Worm (Caenorhabditis elegans) whole organism, late embryonic: ENCODE data around the gene B0303.14.

Experiments used
- C08G9.2 ChIP-seq: sonication (generic microtip); optimal IDR thresholded peaks from 2 replicates; lab custom pipeline; 2016; ENCODE audit warnings: mild to moderate bottlenecking, missing genetic modification characterization, moderate library complexity, missing compliant biosample characterization
- C38D4.7 ChIP-seq: fragments of 200-800 bp; sonication (Bioruptor generic); optimal IDR thresholded peaks from 2 replicates; lab custom pipeline; 2018; ENCODE audit warnings: mild to moderate bottlenecking, missing genetic modification characterization, moderate library complexity, missing compliant biosample characterization
- F13H6.1 ChIP-seq: sonication (generic microtip); optimal IDR thresholded peaks from 2 replicates; lab custom pipeline; 2016; ENCODE audit warnings: missing genetic modification characterization, missing compliant biosample characterization
- T23F11.4 ChIP-seq: fragments of 200-800 bp; sonication (Bioruptor generic); optimal IDR thresholded peaks from 2 replicates; lab custom pipeline; 2018; ENCODE audit warnings: mild to moderate bottlenecking, missing genetic modification characterization, missing compliant biosample characterization
- Y22D7AL.16 ChIP-seq: sonication (generic microtip); optimal IDR thresholded peaks from 2 replicates; lab custom pipeline; 2016; ENCODE audit warnings: missing genetic modification characterization, missing compliant biosample characterization
- ama-1 ChIP-seq: fragments of 150-350 bp; optimal IDR thresholded peaks from 2 replicates; lab custom pipeline; 2014
- ceh-14 ChIP-seq: sonication (generic microtip); optimal IDR thresholded peaks from 2 replicates; lab custom pipeline; 2016; ENCODE audit warnings: missing genotype, missing genetic modification characterization, missing compliant biosample characterization
- ceh-18 ChIP-seq: sonication (generic microtip); optimal IDR thresholded peaks from 2 replicates; lab custom pipeline; 2016; ENCODE audit warnings: missing genetic modification characterization, missing compliant biosample characterization
- ceh-19 ChIP-seq: fragments of 200-800 bp; sonication (Bioruptor generic); optimal IDR thresholded peaks from 2 replicates; lab custom pipeline; 2018; ENCODE audit warnings: mild to moderate bottlenecking, missing genetic modification characterization, missing compliant biosample characterization
- ceh-31 ChIP-seq: sonication (generic microtip); optimal IDR thresholded peaks from 2 replicates; lab custom pipeline; 2016; ENCODE audit warnings: missing genetic modification characterization, missing compliant biosample characterization
- ceh-45 ChIP-seq: fragments of 200-800 bp; sonication (Bioruptor generic); IDR thresholded peaks from 2 replicates; pipeline ENCODE4 v1.3.6; 2022; ENCODE audit warnings: missing genetic modification reagents, missing genetic modification characterization, missing compliant biosample characterization
- ceh-48 ChIP-seq: sonication (generic microtip); optimal IDR thresholded peaks from 2 replicates; lab custom pipeline; 2016; ENCODE audit warnings: missing genetic modification characterization, inconsistent platforms, missing compliant biosample characterization
- ceh-6 ChIP-seq: fragments of 200-800 bp; sonication (Bioruptor generic); optimal IDR thresholded peaks from 2 replicates; lab custom pipeline; 2018; ENCODE audit warnings: mild to moderate bottlenecking, missing genetic modification characterization, missing compliant biosample characterization
- dmd-4 ChIP-seq: sonication (generic microtip); optimal IDR thresholded peaks from 2 replicates; lab custom pipeline; 2016; ENCODE audit warnings: borderline replicate concordance, missing genetic modification characterization, missing compliant biosample characterization
- dve-1 ChIP-seq: sonication (generic microtip); optimal IDR thresholded peaks from 2 replicates; lab custom pipeline; 2017; ENCODE audit warnings: antibody characterized with exemption, mild to moderate bottlenecking, missing genetic modification characterization, missing compliant biosample characterization
- elt-2 ChIP-seq: sonication (generic microtip); optimal IDR thresholded peaks from 2 replicates; lab custom pipeline; 2016; ENCODE audit warnings: missing genetic modification reagents, missing genetic modification characterization, missing compliant biosample characterization
- elt-4 ChIP-seq: sonication (generic microtip); optimal IDR thresholded peaks from 2 replicates; lab custom pipeline; 2016; ENCODE audit warnings: missing genetic modification characterization, missing compliant biosample characterization
- fax-1 ChIP-seq: sonication (generic microtip); optimal IDR thresholded peaks from 2 replicates; lab custom pipeline; 2016; ENCODE audit warnings: missing genotype, missing genetic modification characterization, missing compliant biosample characterization
- fkh-10 ChIP-seq: fragments of 150-350 bp; optimal IDR thresholded peaks from 2 replicates; lab custom pipeline; 2014; ENCODE audit warnings: missing biosample characterization, missing genetic modification reagents, missing genetic modification characterization
- gmeb-2 ChIP-seq: sonication (generic microtip); optimal IDR thresholded peaks from 2 replicates; lab custom pipeline; 2016; ENCODE audit warnings: missing genetic modification characterization, inconsistent platforms, missing compliant biosample characterization
- hlh-30 ChIP-seq: sonication (generic microtip); optimal IDR thresholded peaks from 2 replicates; lab custom pipeline; 2017; ENCODE audit warnings: antibody characterized with exemption, missing genetic modification characterization, missing compliant biosample characterization; ENCODE audit not compliant: insufficient read depth
- lim-6 ChIP-seq: sonication (generic microtip); optimal IDR thresholded peaks from 2 replicates; lab custom pipeline; 2016; ENCODE audit warnings: missing genetic modification characterization, missing compliant biosample characterization
- lin-11 ChIP-seq: fragments of 200-800 bp; sonication (Bioruptor generic); optimal IDR thresholded peaks from 2 replicates; lab custom pipeline; 2018; ENCODE audit warnings: mild to moderate bottlenecking, missing genetic modification characterization, missing compliant biosample characterization
- madf-2 ChIP-seq: sonication (generic microtip); optimal IDR thresholded peaks from 2 replicates; lab custom pipeline; 2017; ENCODE audit warnings: missing genetic modification characterization, missing compliant biosample characterization
- nfya-1 ChIP-seq: sonication (generic microtip); optimal IDR thresholded peaks from 2 replicates; lab custom pipeline; 2017; ENCODE audit warnings: missing genetic modification characterization, mild to moderate bottlenecking, missing compliant biosample characterization, antibody characterized with exemption, moderate library complexity
- nhr-11 ChIP-seq: fragments of 150-350 bp; optimal IDR thresholded peaks from 2 replicates; lab custom pipeline; 2014; ENCODE audit warnings: missing biosample characterization, missing genetic modification characterization
- npax-4 ChIP-seq: sonication (generic microtip); optimal IDR thresholded peaks from 2 replicates; lab custom pipeline; 2016; ENCODE audit warnings: missing genetic modification characterization, missing compliant biosample characterization
- pag-3 ChIP-seq: sonication (generic microtip); optimal IDR thresholded peaks from 2 replicates; lab custom pipeline; 2016; ENCODE audit warnings: missing compliant biosample characterization, missing genetic modification characterization, borderline replicate concordance
- pax-1 ChIP-seq: fragments of 150-350 bp; optimal IDR thresholded peaks from 2 replicates; lab custom pipeline; 2014; ENCODE audit warnings: missing biosample characterization, missing genetic modification characterization
- pha-2 ChIP-seq: sonication (generic microtip); optimal IDR thresholded peaks from 2 replicates; lab custom pipeline; 2017; ENCODE audit warnings: mild to moderate bottlenecking, missing genetic modification characterization, missing compliant biosample characterization
- sdc-2 ChIP-seq: sonication (generic microtip); optimal IDR thresholded peaks from 2 replicates; lab custom pipeline; 2016; ENCODE audit warnings: missing genotype, missing genetic modification characterization, missing compliant biosample characterization
- sox-2 ChIP-seq: fragments of 200-800 bp; sonication (Bioruptor generic); IDR thresholded peaks from 2 replicates; pipeline ENCODE4 v1.3.6; 2022; ENCODE audit warnings: missing genetic modification reagents, missing genetic modification characterization, missing compliant biosample characterization
- tbx-7 ChIP-seq: sonication (generic microtip); optimal IDR thresholded peaks from 2 replicates; lab custom pipeline; 2016; ENCODE audit warnings: missing genotype, missing genetic modification characterization, missing compliant biosample characterization
- ttx-3 ChIP-seq: sonication (generic microtip); optimal IDR thresholded peaks from 2 replicates; lab custom pipeline; 2016; ENCODE audit warnings: missing genetic modification reagents, missing genetic modification characterization, missing compliant biosample characterization
- unc-3 ChIP-seq, 2 experiments: fragments of 200-800 bp in 1 of 2; sonication (Bioruptor generic) in 1 of 2; sonication (generic microtip) in 1 of 2; conservative IDR thresholded peaks in 1 of 2; optimal IDR thresholded peaks in 1 of 2; 2 replicates each; pipeline versions ENCODE4 v1.3.6 to Lab custom; 2016 to 2022; ENCODE audit warnings: missing compliant biosample characterization in 2 of 2, missing genetic modification characterization in 2 of 2, missing genetic modification reagents in 1 of 2
- unc-55 ChIP-seq: sonication (generic microtip); optimal IDR thresholded peaks from 2 replicates; lab custom pipeline; 2017; ENCODE audit warnings: missing biosample characterization, missing genetic modification reagents, missing genetic modification characterization
- unc-86 ChIP-seq: sonication (generic microtip); optimal IDR thresholded peaks from 2 replicates; lab custom pipeline; 2016; ENCODE audit warnings: missing genetic modification characterization, missing compliant biosample characterization

The B0303.14 gene

ce11 chrIII:8697268-8697907 lies 18.6 kb downstream of the B0303.14 start:
- TF ChIP-seq ceh-19 (GFP tag; lab: Kevin White, UChicago) (no peak), gmeb-2 (no peak), F13H6.1 (no peak)
- TF ChIP-seq, all 69 proteins: peak for 0

DNA sequence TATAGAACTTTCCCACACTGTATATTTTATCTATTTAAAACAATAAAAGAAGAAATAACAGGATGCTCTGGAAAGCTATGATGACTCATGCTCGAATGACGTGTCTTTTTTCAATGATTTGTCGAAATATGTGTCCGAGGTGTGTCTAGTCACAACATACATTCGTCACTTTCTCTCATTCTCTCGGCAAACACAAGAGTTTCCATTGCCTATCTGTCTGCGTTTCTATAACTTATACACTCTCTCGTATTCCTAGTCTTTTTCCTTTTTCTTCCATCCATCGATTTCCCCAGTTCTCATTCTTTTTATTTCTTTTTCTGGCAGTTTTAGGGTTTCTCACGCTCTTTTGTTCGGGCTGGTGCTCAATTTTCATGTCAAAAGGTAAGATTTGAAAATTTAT lies 19.3 kb downstream of the B0303.14 start:
- no peak for TF ChIP-seq ceh-6
- peak; percentile 22 for TF ChIP-seq nfya-1 (tag; lab: Kevin White, UChicago)
- TF ChIP-seq ceh-48 (tag; lab: Kevin White, UChicago): peak; percentile 15

DNA sequence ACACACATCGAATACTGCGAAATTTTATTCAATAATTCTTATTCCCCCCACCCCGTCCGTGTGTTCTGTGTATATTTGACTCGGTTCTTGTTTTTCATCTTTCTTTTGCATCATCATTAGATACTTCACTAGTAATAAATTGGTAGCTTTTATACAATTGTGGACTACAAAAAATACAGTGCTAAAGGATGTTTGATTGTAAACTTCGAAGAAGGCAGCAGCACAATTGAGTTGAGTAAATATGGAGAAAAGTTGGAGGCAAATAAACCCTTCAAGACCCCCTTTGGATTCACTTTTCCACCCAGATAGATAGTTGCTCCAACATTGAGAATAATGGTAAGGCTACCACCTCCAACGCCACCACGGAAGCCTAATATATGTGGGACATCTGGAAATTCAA lies 22.7 kb downstream of the B0303.14 start, which contains the start of gene B0303.7:
B0303.7 (plus strand) TSS at position 301 of the 400 bp plus-strand sequence.
- TF ChIP-seq elt-2 (tag; lab: Kevin White, UChicago) (no peak), lin-11 (tag; lab: Kevin White, UChicago) (no peak), unc-3 (GFP tag; conservative IDR thresholded peaks at IDR 0.05; lab: Robert Waterston, UW) (no peak), unc-3 (tag; optimal IDR thresholded peaks at IDR 0.05; lab: Kevin White, UChicago) (no peak), unc-55 (no peak), dve-1 (tag; lab: Kevin White, UChicago) (no peak), ceh-48 (tag; lab: Kevin White, UChicago) (no peak), hlh-30 (tag; lab: Kevin White, UChicago) (no peak), ttx-3 (tag; lab: Kevin White, UChicago) (no peak), F13H6.1 (no peak), ceh-18 (no peak), C08G9.2 (tag; lab: Kevin White, UChicago) (no peak), elt-4 (tag; lab: Kevin White, UChicago) (no peak), ama-1 (lab: Kevin White, UChicago) (no peak), sox-2 (GFP tag; lab: Robert Waterston, UW) (no peak), pha-2 (tag; lab: Kevin White, UChicago) (no peak), lim-6 (tag; lab: Kevin White, UChicago) (no peak)

ce11 chrIII:8689655-8690054 lies 26.3 kb downstream of the B0303.14 start, which contains the start of gene B0303.4:
TSS of gene B0303.4 (plus strand) at chrIII:8689850.
- no peak for TF ChIP-seq T23F11.4
- TF ChIP-seq ceh-31: peak; percentile 37
- peak; percentile 35 for TF ChIP-seq nfya-1 (tag; lab: Kevin White, UChicago)
- TF ChIP-seq madf-2 (tag; lab: Kevin White, UChicago): no peak
- TF ChIP-seq ceh-48 (tag; lab: Kevin White, UChicago): peak; percentile 68
- peak; percentile 5 for TF ChIP-seq ceh-14 (tag; lab: Kevin White, UChicago)
- TF ChIP-seq, all 69 proteins: peak for 4

- TF ChIP-seq ceh-18 (no peak), fax-1 (no peak), Y22D7AL.16 (tag; lab: Kevin White, UChicago) (no peak), unc-86 (no peak), sdc-2 (tag; lab: Kevin White, UChicago) (no peak), pha-2 (tag; lab: Kevin White, UChicago) (no peak), tbx-7 (tag; lab: Kevin White, UChicago) (no peak), C38D4.7 (GFP tag; lab: Kevin White, UChicago) (no peak), ama-1 (lab: Kevin White, UChicago) (no peak), T23F11.4 (no peak), unc-55 (no peak), npax-4 (tag; lab: Kevin White, UChicago) (no peak), fkh-10 (no peak), ceh-45 (GFP tag; lab: Robert Waterston, UW) (no peak), dmd-4 (no peak), pax-1 (tag; lab: Kevin White, UChicago) (no peak), nfya-1 (tag; lab: Kevin White, UChicago) (no peak), nhr-11 (tag; lab: Kevin White, UChicago) (no peak), ceh-14 (tag; lab: Kevin White, UChicago) (no peak), pag-3 (tag; lab: Kevin White, UChicago) (no peak)
- TF ChIP-seq, all 69 proteins: peak for 0
Observed at ce11 chrIII:8689143-8689542, 26.8 kb downstream of the B0303.14 start.
